Worm (Caenorhabditis elegans) whole organism, L2 larva: ENCODE data around the gene Y76A2B.4.

Experiments used
- dmd-4 ChIP-seq: sonication (generic microtip); optimal IDR thresholded peaks from 2 replicates; lab custom pipeline; 2017; ENCODE audit warnings: missing biosample characterization, missing genetic modification characterization
- elt-3 ChIP-seq: sonication (generic microtip); optimal IDR thresholded peaks from 2 replicates; lab custom pipeline; 2017; ENCODE audit warnings: missing biosample characterization, missing genetic modification characterization
- lin-13 ChIP-seq: fragments of 150-350 bp; optimal IDR thresholded peaks from 2 replicates; lab custom pipeline; 2014; ENCODE audit warnings: missing biosample characterization, missing genetic modification reagents, missing genetic modification characterization
- skn-1 ChIP-seq: sonication (generic microtip); optimal IDR thresholded peaks from 2 replicates; lab custom pipeline; 2017; ENCODE audit warnings: missing biosample characterization, missing genetic modification characterization
- snpc-4 ChIP-seq: fragments of 150-350 bp; optimal IDR thresholded peaks from 2 replicates; lab custom pipeline; 2014; ENCODE audit warnings: missing biosample characterization, missing genetic modification characterization

DNA sequence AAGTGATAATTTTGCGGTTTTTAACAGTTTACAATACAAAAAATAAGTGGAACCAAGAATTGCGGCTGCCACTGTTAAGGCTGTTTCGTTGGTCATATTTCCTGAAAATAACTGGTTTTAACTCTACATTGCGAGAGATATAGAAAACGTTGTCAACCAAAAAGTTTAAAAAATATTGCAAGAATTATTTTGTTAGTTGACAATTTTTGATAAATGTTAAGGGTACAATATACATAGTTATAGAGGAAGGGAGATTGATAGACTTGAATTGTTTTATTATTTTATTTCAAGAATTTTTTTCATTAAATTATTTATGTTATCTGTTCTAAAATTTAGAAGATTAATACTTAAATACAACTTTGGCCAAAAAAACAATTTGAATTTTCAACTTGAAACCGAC lies 3.1 kb downstream of the Y76A2B.4 start, which contains the start of gene acs-5:
- TF ChIP-seq snpc-4 (tag; lab: Kevin White, UChicago): no peak
- no peak for TF ChIP-seq skn-1 (tag; lab: Kevin White, UChicago)
- no peak for TF ChIP-seq elt-3
- no peak for TF ChIP-seq dmd-4 (tag; lab: Kevin White, UChicago)
- TF ChIP-seq lin-13 (GFP tag; lab: Kevin White, UChicago): no peak
